1 fruit fly cellular context compared by ENCODE assay signal in the genomic region with DNA sequence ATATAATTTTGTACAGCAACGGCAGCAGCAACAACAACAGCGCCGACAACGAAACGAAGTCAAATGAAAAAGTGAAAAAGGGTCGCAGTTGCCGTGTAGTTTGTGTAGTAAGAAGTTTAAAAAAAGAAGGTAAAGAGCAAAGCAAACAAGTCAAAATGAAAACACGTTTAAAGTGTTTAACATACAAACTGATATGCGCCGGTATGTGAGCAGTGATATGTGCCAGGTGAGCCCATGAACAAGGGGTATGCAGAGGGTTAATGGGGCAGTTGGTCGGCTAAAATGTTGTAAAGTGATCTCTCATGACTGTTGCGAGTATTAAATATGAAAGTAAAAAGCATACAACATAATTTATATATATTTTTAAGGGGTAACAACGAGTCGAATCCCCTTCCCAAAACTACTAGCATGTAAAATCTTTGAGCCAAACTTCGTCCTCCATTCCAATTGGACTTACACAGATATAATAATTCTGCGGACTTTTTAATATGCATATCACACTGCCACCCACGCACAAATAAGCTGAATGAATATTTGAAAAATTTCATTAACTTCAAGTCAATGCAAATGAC.
TF ChIP-seq lines count a peak whose summit lies in the region.

No protein-coding gene starts in this region.

TF ChIP-seq in whole organism, embryonic, 481 proteins besides CTCF, POLR2A, EP300 and RAD21 (continued from another document and continues in another):
- 0 out of 2 replicates have a peak, but pooled peaks have one; percentile 40 for TF ChIP-seq Lim3 (GFP tag; IDR thresholded peaks at IDR 0.05; lab: Robert Waterston, UW)
- TF ChIP-seq tup (GFP tag; optimal IDR thresholded peaks at IDR 0.05; lab: Kevin White, UChicago): no peak
- TF ChIP-seq Drgx (GFP tag; IDR thresholded peaks at IDR 0.05; lab: Robert Waterston, UW): peak; percentile 92
- peak; percentile 84 for TF ChIP-seq ranshi (GFP tag; IDR thresholded peaks at IDR 0.05; lab: Robert Waterston, UW)
- TF ChIP-seq CG12155 (GFP tag; optimal IDR thresholded peaks at IDR 0.05; lab: Kevin White, UChicago): peak; percentile 1
- peak; percentile 67 for TF ChIP-seq CG10366 (GFP tag; IDR thresholded peaks at IDR 0.05; lab: Robert Waterston, UW)
- TF ChIP-seq twi (tag; optimal IDR thresholded peaks at IDR 0.05; lab: Kevin White, UChicago): no peak
- peak; percentile 42 for TF ChIP-seq trem (tag; optimal IDR thresholded peaks at IDR 0.05; lab: Kevin White, UChicago)
- TF ChIP-seq sens-2 (GFP tag; IDR thresholded peaks at IDR 0.05; lab: Robert Waterston, UW): 0 out of 2 replicates have a peak, but pooled peaks have one; percentile 41
- peak; percentile 87 for TF ChIP-seq CG32772 (GFP tag; IDR thresholded peaks at IDR 0.05; lab: Robert Waterston, UW)
- peak; percentile 52 for TF ChIP-seq Fer3 (tag; optimal IDR thresholded peaks at IDR 0.05; lab: Kevin White, UChicago)
- peak; percentile 74 for TF ChIP-seq fd96Cb (tag; optimal IDR thresholded peaks at IDR 0.05; lab: Kevin White, UChicago)
- no peak for TF ChIP-seq B-H2 (GFP tag; optimal IDR thresholded peaks at IDR 0.05; lab: Kevin White, UChicago)
- peak; percentile 16 for TF ChIP-seq CoRest (tag; optimal IDR thresholded peaks at IDR 0.05; lab: Kevin White, UChicago)
- peak; percentile 91 for TF ChIP-seq CG34422 (GFP tag; IDR thresholded peaks at IDR 0.05; lab: Robert Waterston, UW)
- no peak for TF ChIP-seq hkb (optimal IDR thresholded peaks at IDR 0.05; lab: Kevin White, UChicago)
- TF ChIP-seq hkb (GFP tag; IDR thresholded peaks at IDR 0.05; lab: Robert Waterston, UW): peak; percentile 87
- peak; percentile 54; the same call in 1 of the 2 replicates for TF ChIP-seq wor (GFP tag; IDR thresholded peaks at IDR 0.05; lab: Robert Waterston, UW)
- TF ChIP-seq Jarid2 (GFP tag; optimal IDR thresholded peaks at IDR 0.05; lab: Kevin White, UChicago): peak; percentile 40
- no peak for TF ChIP-seq Kr (GFP tag; optimal IDR thresholded peaks at IDR 0.05; lab: Kevin White, UChicago)
- no peak for TF ChIP-seq chn (GFP tag; optimal IDR thresholded peaks at IDR 0.05; lab: Kevin White, UChicago)
- TF ChIP-seq trh (GFP tag; optimal IDR thresholded peaks at IDR 0.05; lab: Kevin White, UChicago): no peak
- TF ChIP-seq CG17385 (GFP tag; optimal IDR thresholded peaks at IDR 0.05; lab: Kevin White, UChicago): peak; percentile 23
- TF ChIP-seq toy (GFP tag; IDR thresholded peaks at IDR 0.05; lab: Robert Waterston, UW): peak; percentile 77
- TF ChIP-seq CG18262 (tag; optimal IDR thresholded peaks at IDR 0.05; lab: Kevin White, UChicago): peak; percentile 85
- no peak for TF ChIP-seq pita (GFP tag; optimal IDR thresholded peaks at IDR 0.05; lab: Kevin White, UChicago)
- TF ChIP-seq CG3726 (GFP tag; IDR thresholded peaks at IDR 0.05; lab: Robert Waterston, UW): peak; percentile 86
- TF ChIP-seq CG10543 (GFP tag; optimal IDR thresholded peaks at IDR 0.05; lab: Kevin White, UChicago): no peak
- peak; percentile 32 for TF ChIP-seq salm (tag; optimal IDR thresholded peaks at IDR 0.05; lab: Kevin White, UChicago)
- TF ChIP-seq ATbp (GFP tag; optimal IDR thresholded peaks at IDR 0.05; lab: Kevin White, UChicago): peak; percentile 64
- TF ChIP-seq CG17328 (GFP tag; IDR thresholded peaks at IDR 0.05; lab: Robert Waterston, UW): peak; percentile 76
- TF ChIP-seq dmrt11E (tag; optimal IDR thresholded peaks at IDR 0.05; lab: Kevin White, UChicago): peak; percentile 12
- peak; percentile 50 for TF ChIP-seq lilli (GFP tag; optimal IDR thresholded peaks at IDR 0.05; lab: Kevin White, UChicago)
- peak; percentile 80 for TF ChIP-seq Med (GFP tag; lab: Kevin White, UChicago)
- peak; percentile 94 for TF ChIP-seq zfh1 (GFP tag; IDR thresholded peaks at IDR 0.05; lab: Robert Waterston, UW)
- peak; percentile 46 for TF ChIP-seq CG2875 (GFP tag; optimal IDR thresholded peaks at IDR 0.05; lab: Kevin White, UChicago)
- TF ChIP-seq CG7357 (GFP tag; IDR thresholded peaks at IDR 0.05; lab: Robert Waterston, UW): peak; percentile 72
- TF ChIP-seq Sox102F (GFP tag; optimal IDR thresholded peaks at IDR 0.05; lab: Kevin White, UChicago): peak; percentile 58
- peak; percentile 49 for TF ChIP-seq pum (GFP tag; optimal IDR thresholded peaks at IDR 0.05; lab: Kevin White, UChicago)
- peak; percentile 42; the same call in 1 of the 2 replicates for TF ChIP-seq seq (GFP tag; IDR thresholded peaks at IDR 0.05; lab: Robert Waterston, UW)
- no peak for TF ChIP-seq HmgZ (tag; optimal IDR thresholded peaks at IDR 0.05; lab: Kevin White, UChicago)
- peak; percentile 91 for TF ChIP-seq Gug (GFP tag; IDR thresholded peaks at IDR 0.05; lab: Robert Waterston, UW)
- TF ChIP-seq Deaf1 (tag; optimal IDR thresholded peaks at IDR 0.05; lab: Kevin White, UChicago): peak; percentile 23
- TF ChIP-seq Optix (GFP tag; IDR thresholded peaks at IDR 0.05; lab: Robert Waterston, UW): peak; percentile 82
- peak; percentile 78 for TF ChIP-seq CG11696 (GFP tag; IDR thresholded peaks at IDR 0.05; lab: Robert Waterston, UW)
- peak; percentile 78 for TF ChIP-seq lab (GFP tag; optimal IDR thresholded peaks at IDR 0.05; lab: Kevin White, UChicago)
- peak; percentile 45 for TF ChIP-seq CG3281 (GFP tag; optimal IDR thresholded peaks at IDR 0.05; lab: Kevin White, UChicago)
- peak; percentile 79 for TF ChIP-seq CG1603 (tag; optimal IDR thresholded peaks at IDR 0.05; lab: Kevin White, UChicago)
- peak; percentile 64; the same call in 1 of the 3 replicates for TF ChIP-seq C15 (GFP tag; IDR thresholded peaks at IDR 0.05; lab: Robert Waterston, UW)
- TF ChIP-seq tll (GFP tag; optimal IDR thresholded peaks at IDR 0.05; lab: Kevin White, UChicago): no peak
- peak; percentile 88 for TF ChIP-seq H15 (GFP tag; IDR thresholded peaks at IDR 0.05; lab: Robert Waterston, UW)
- TF ChIP-seq scrt (GFP tag; optimal IDR thresholded peaks at IDR 0.05; lab: Kevin White, UChicago): peak; percentile 46
- TF ChIP-seq tap (tag; optimal IDR thresholded peaks at IDR 0.05; lab: Kevin White, UChicago): peak; percentile 62
- TF ChIP-seq bigmax (GFP tag; optimal IDR thresholded peaks at IDR 0.05; lab: Kevin White, UChicago): no peak
- TF ChIP-seq CG17359 (tag; optimal IDR thresholded peaks at IDR 0.05; lab: Kevin White, UChicago): peak; percentile 79
- TF ChIP-seq Meics (GFP tag; optimal IDR thresholded peaks at IDR 0.05; lab: Kevin White, UChicago): peak; percentile 65
- peak; percentile 64 for TF ChIP-seq unpg (GFP tag; optimal IDR thresholded peaks at IDR 0.05; lab: Kevin White, UChicago)
- TF ChIP-seq CG12659 (GFP tag; optimal IDR thresholded peaks at IDR 0.05; lab: Kevin White, UChicago): peak; percentile 10
- peak; percentile 84 for TF ChIP-seq Awh (GFP tag; IDR thresholded peaks at IDR 0.05; lab: Robert Waterston, UW)
- TF ChIP-seq CG10147 (GFP tag; optimal IDR thresholded peaks at IDR 0.05; lab: Kevin White, UChicago): peak; percentile 42
- peak; percentile 80 for TF ChIP-seq klu (GFP tag; IDR thresholded peaks at IDR 0.05; lab: Robert Waterston, UW)
- TF ChIP-seq CG7987 (GFP tag; optimal IDR thresholded peaks at IDR 0.05; lab: Kevin White, UChicago): peak; percentile 37
- no peak for TF ChIP-seq Scr (GFP tag; IDR thresholded peaks at IDR 0.05; lab: Robert Waterston, UW; ENCODE audit: partially characterized antibody)
- TF ChIP-seq br (optimal IDR thresholded peaks at IDR 0.05; lab: Kevin White, UChicago): no peak
- no peak for TF ChIP-seq yki (optimal IDR thresholded peaks at IDR 0.05; lab: Kevin White, UChicago)
- TF ChIP-seq CG34376 (GFP tag; optimal IDR thresholded peaks at IDR 0.05; lab: Kevin White, UChicago): no peak
- peak; percentile 90 for TF ChIP-seq CG6689 (GFP tag; IDR thresholded peaks at IDR 0.05; lab: Robert Waterston, UW)
- TF ChIP-seq CG12071 (GFP tag; optimal IDR thresholded peaks at IDR 0.05; lab: Kevin White, UChicago): peak; percentile 39
- TF ChIP-seq CG3163 (GFP tag; optimal IDR thresholded peaks at IDR 0.05; lab: Kevin White, UChicago): no peak
- peak; percentile 61 for TF ChIP-seq CG14710 (tag; optimal IDR thresholded peaks at IDR 0.05; lab: Kevin White, UChicago)
- peak; percentile 88 for TF ChIP-seq ttk (GFP tag; IDR thresholded peaks at IDR 0.05; lab: Robert Waterston, UW)
- TF ChIP-seq gsb-n (tag; optimal IDR thresholded peaks at IDR 0.05; lab: Kevin White, UChicago): peak; percentile 66
- TF ChIP-seq sr (GFP tag; IDR thresholded peaks at IDR 0.05; lab: Robert Waterston, UW): peak; percentile 67; the same call in 2 of the 3 replicates
- no peak for TF ChIP-seq cato (GFP tag; optimal IDR thresholded peaks at IDR 0.05; lab: Kevin White, UChicago; ENCODE audit: borderline replicate concordance)
- no peak for TF ChIP-seq pho (GFP tag; optimal IDR thresholded peaks at IDR 0.05; lab: Kevin White, UChicago)
- TF ChIP-seq dysf (GFP tag; IDR thresholded peaks at IDR 0.05; lab: Robert Waterston, UW): peak; percentile 91
- no peak for TF ChIP-seq Hr39 (optimal IDR thresholded peaks at IDR 0.05; lab: Kevin White, UChicago)
- peak; percentile 7 for TF ChIP-seq eyg (GFP tag; optimal IDR thresholded peaks at IDR 0.05; lab: Kevin White, UChicago)
- TF ChIP-seq ac (GFP tag; optimal IDR thresholded peaks at IDR 0.05; lab: Kevin White, UChicago): no peak
- no peak for TF ChIP-seq h (optimal IDR thresholded peaks at IDR 0.05; lab: Kevin White, UChicago)
- peak; percentile 85 for TF ChIP-seq CG4730 (GFP tag; IDR thresholded peaks at IDR 0.05; lab: Robert Waterston, UW)
- TF ChIP-seq E2f2 (GFP tag; IDR thresholded peaks at IDR 0.05; lab: Robert Waterston, UW): peak; percentile 41; the same call in 1 of the 2 replicates
- peak; percentile 9 for TF ChIP-seq CG3995 (GFP tag; optimal IDR thresholded peaks at IDR 0.05; lab: Kevin White, UChicago)
- TF ChIP-seq sqz (GFP tag; optimal IDR thresholded peaks at IDR 0.05; lab: Kevin White, UChicago): no peak
- peak; percentile 20 for TF ChIP-seq repo (GFP tag; optimal IDR thresholded peaks at IDR 0.05; lab: Kevin White, UChicago)
- no peak for TF ChIP-seq Dfd (GFP tag; optimal IDR thresholded peaks at IDR 0.05; lab: Kevin White, UChicago)
- TF ChIP-seq schlank (tag; optimal IDR thresholded peaks at IDR 0.05; lab: Kevin White, UChicago): no peak
- TF ChIP-seq mam (GFP tag; optimal IDR thresholded peaks at IDR 0.05; lab: Kevin White, UChicago): peak; percentile 72
- peak; percentile 88; the same call in 2 of the 3 replicates for TF ChIP-seq ase (GFP tag; IDR thresholded peaks at IDR 0.05; lab: Robert Waterston, UW)
- peak; percentile 59; the same call in 1 of the 2 replicates for TF ChIP-seq Nf-YA (GFP tag; IDR thresholded peaks at IDR 0.05; lab: Robert Waterston, UW)
- peak; percentile 47 for TF ChIP-seq CG6765 (GFP tag; optimal IDR thresholded peaks at IDR 0.05; lab: Kevin White, UChicago)
- peak; percentile 20 for TF ChIP-seq Hsf (GFP tag; optimal IDR thresholded peaks at IDR 0.05; lab: Kevin White, UChicago)
- TF ChIP-seq Camta (GFP tag; optimal IDR thresholded peaks at IDR 0.05; lab: Kevin White, UChicago): peak; percentile 51
- no peak for TF ChIP-seq ERR (GFP tag; optimal IDR thresholded peaks at IDR 0.05; lab: Kevin White, UChicago)
- no peak for TF ChIP-seq CG12942 (GFP tag; optimal IDR thresholded peaks at IDR 0.05; lab: Kevin White, UChicago)
- peak; percentile 51 for TF ChIP-seq pnt (GFP tag; optimal IDR thresholded peaks at IDR 0.05; lab: Kevin White, UChicago)
- TF ChIP-seq CG3065 (GFP tag; optimal IDR thresholded peaks at IDR 0.05; lab: Kevin White, UChicago): no peak
- peak; percentile 32 for TF ChIP-seq Max (GFP tag; optimal IDR thresholded peaks at IDR 0.05; lab: Kevin White, UChicago)
- peak; percentile 86 for TF ChIP-seq CG31224 (GFP tag; IDR thresholded peaks at IDR 0.05; lab: Robert Waterston, UW)
- TF ChIP-seq Hr78 (GFP tag; optimal IDR thresholded peaks at IDR 0.05; lab: Kevin White, UChicago): peak in 1 of 2 experiments; percentile 45
- TF ChIP-seq HHEX (GFP tag; optimal IDR thresholded peaks at IDR 0.05; lab: Kevin White, UChicago): peak; percentile 76
- peak; percentile 68 for TF ChIP-seq croc (GFP tag; conservative IDR thresholded peaks at IDR 0.05; lab: Robert Waterston, UW)
- peak; percentile 36 for TF ChIP-seq slp2 (GFP tag; optimal IDR thresholded peaks at IDR 0.05; lab: Kevin White, UChicago)
- TF ChIP-seq fru (optimal IDR thresholded peaks at IDR 0.05; lab: Kevin White, UChicago): no peak
- TF ChIP-seq bowl (GFP tag; IDR thresholded peaks at IDR 0.05; lab: Robert Waterston, UW): 0 out of 2 replicates have a peak, but pooled peaks have one; percentile 39
- no peak for TF ChIP-seq CG8089 (GFP tag; optimal IDR thresholded peaks at IDR 0.05; lab: Kevin White, UChicago)
- TF ChIP-seq lmd (GFP tag; IDR thresholded peaks at IDR 0.05; lab: Robert Waterston, UW): peak; percentile 92
- TF ChIP-seq Six4 (GFP tag; optimal IDR thresholded peaks at IDR 0.05; lab: Kevin White, UChicago): peak; percentile 59
- TF ChIP-seq CG6654 (GFP tag; optimal IDR thresholded peaks at IDR 0.05; lab: Kevin White, UChicago): peak; percentile 34
- peak; percentile 33 for TF ChIP-seq oc (tag; optimal IDR thresholded peaks at IDR 0.05; lab: Kevin White, UChicago)
- TF ChIP-seq Ptx1 (GFP tag; IDR thresholded peaks at IDR 0.05; lab: Robert Waterston, UW): peak; percentile 86
- peak; percentile 88 for TF ChIP-seq Taf1 (GFP tag; IDR thresholded peaks at IDR 0.05; lab: Robert Waterston, UW)
- TF ChIP-seq CG9817 (tag; optimal IDR thresholded peaks at IDR 0.05; lab: Kevin White, UChicago): peak; percentile 23
- TF ChIP-seq CG13287 (GFP tag; IDR thresholded peaks at IDR 0.05; lab: Robert Waterston, UW; ENCODE audit: partially characterized antibody): no peak
- TF ChIP-seq gce (GFP tag; IDR thresholded peaks at IDR 0.05; lab: Robert Waterston, UW): peak; percentile 85
- TF ChIP-seq CG12104 (GFP tag; optimal IDR thresholded peaks at IDR 0.05; lab: Kevin White, UChicago): peak; percentile 24
- TF ChIP-seq HLH3B (GFP tag; IDR thresholded peaks at IDR 0.05; lab: Robert Waterston, UW): peak; percentile 83
- peak; percentile 41 for TF ChIP-seq Vsx1 (GFP tag; optimal IDR thresholded peaks at IDR 0.05; lab: Kevin White, UChicago)
- 0 out of 2 replicates have a peak, but pooled peaks have one; percentile 21 for TF ChIP-seq CG32767 (GFP tag; IDR thresholded peaks at IDR 0.05; lab: Robert Waterston, UW)
- TF ChIP-seq MBD-R2 (GFP tag; IDR thresholded peaks at IDR 0.05; lab: Robert Waterston, UW): peak; percentile 61
- TF ChIP-seq CG2712 (tag; optimal IDR thresholded peaks at IDR 0.05; lab: Kevin White, UChicago): peak; percentile 88
- TF ChIP-seq CG18599 (GFP tag; optimal IDR thresholded peaks at IDR 0.05; lab: Kevin White, UChicago): peak; percentile 73
- peak; percentile 6 for TF ChIP-seq CG31388 (GFP tag; optimal IDR thresholded peaks at IDR 0.05; lab: Kevin White, UChicago)
- peak; percentile 34 for TF ChIP-seq CG8924 (tag; optimal IDR thresholded peaks at IDR 0.05; lab: Kevin White, UChicago)
- TF ChIP-seq CG15269 (tag; optimal IDR thresholded peaks at IDR 0.05; lab: Kevin White, UChicago): peak; percentile 57
